Fruit fly (Drosophila melanogaster): ENCODE data around the gene CG6431.

CG6431 gene

DNA sequence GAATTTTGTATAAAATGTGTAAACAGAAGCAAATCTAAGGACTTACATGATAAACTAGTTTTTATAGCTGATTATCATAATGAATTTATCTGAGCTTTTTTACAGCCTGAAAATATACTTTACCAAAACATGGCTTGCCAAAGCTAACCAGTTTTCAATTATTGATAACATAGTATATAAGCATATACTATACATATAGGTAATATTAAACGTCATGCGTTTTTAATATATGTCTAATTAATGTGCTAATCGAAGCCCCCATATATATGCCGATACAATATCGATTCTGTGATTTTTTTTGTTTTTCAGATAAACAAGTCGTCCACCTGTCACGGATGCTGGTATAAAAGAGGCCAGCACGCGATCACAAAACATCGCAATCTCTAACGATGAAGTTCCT, 42.4 kb upstream of the CG6431 start, which contains the start of gene CG17107:
Gene CG17107, plus strand, starts transcription at position 301 of the 400 bp plus-strand sequence.
- TF ChIP-seq dmrt93B (GFP tag; optimal IDR thresholded peaks at IDR 0.05): no peak
- TF ChIP-seq dsf (GFP tag; optimal IDR thresholded peaks at IDR 0.05; ENCODE audit: borderline replicate concordance): no peak
- TF ChIP-seq dl (GFP tag; optimal IDR thresholded peaks at IDR 0.05; ENCODE audit: insufficient read depth in 1 of 2, partially characterized antibody in 2 of 2): no peak
- no peak for TF ChIP-seq brk (GFP tag; optimal IDR thresholded peaks at IDR 0.05)
- TF ChIP-seq Dif (GFP tag; optimal IDR thresholded peaks at IDR 0.05; ENCODE audit: partially characterized antibody): no peak
- no peak for TF ChIP-seq br (GFP tag; optimal IDR thresholded peaks at IDR 0.05)
- no peak for TF ChIP-seq Jra (GFP tag; optimal IDR thresholded peaks at IDR 0.05)
- TF ChIP-seq Hr83 (GFP tag; optimal IDR thresholded peaks at IDR 0.05; ENCODE audit: poor library complexity, severe bottlenecking): no peak
- no peak for TF ChIP-seq Sp1 (GFP tag; optimal IDR thresholded peaks at IDR 0.05)
- no peak for TF ChIP-seq pan (optimal IDR thresholded peaks at IDR 0.05)
- TF ChIP-seq ey (GFP tag; optimal IDR thresholded peaks at IDR 0.05): no peak
- TF ChIP-seq fru (GFP tag; optimal IDR thresholded peaks at IDR 0.05): no peak
- TF ChIP-seq OdsH (GFP tag; optimal IDR thresholded peaks at IDR 0.05): no peak
- no peak for TF ChIP-seq Myc (optimal IDR thresholded peaks at IDR 0.05)
- TF ChIP-seq N (GFP tag; optimal IDR thresholded peaks at IDR 0.05): no peak
- no peak for TF ChIP-seq CrebA (GFP tag; optimal IDR thresholded peaks at IDR 0.05; ENCODE audit: borderline replicate concordance)
- no peak for TF ChIP-seq Rel (GFP tag; optimal IDR thresholded peaks at IDR 0.05)
- no peak for TF ChIP-seq Rel (tag; optimal IDR thresholded peaks at IDR 0.05)
- no peak for TF ChIP-seq lola (GFP tag; optimal IDR thresholded peaks at IDR 0.05)
- no peak for TF ChIP-seq Mio (GFP tag; optimal IDR thresholded peaks at IDR 0.05)
- TF ChIP-seq sage (GFP tag; optimal IDR thresholded peaks at IDR 0.05): no peak

DNA sequence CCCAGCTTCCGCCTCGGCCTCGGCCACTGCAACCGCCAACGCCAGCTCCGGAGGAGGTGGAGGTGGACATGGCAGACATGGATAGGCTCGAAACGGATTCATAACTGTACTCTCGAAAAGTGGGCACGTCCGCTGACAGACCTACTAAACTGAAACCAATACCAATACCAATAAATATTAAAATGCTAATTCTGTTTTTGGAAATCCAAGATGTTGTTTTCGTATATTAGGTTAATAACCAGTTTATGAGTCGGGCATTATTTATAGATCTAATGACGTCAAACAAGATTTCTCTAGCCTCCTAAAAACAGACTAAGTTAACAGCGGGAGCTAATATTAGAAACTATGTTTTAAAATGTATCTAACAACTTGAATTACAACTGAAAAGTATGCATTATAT, 41.8 kb upstream of the CG6431 start:
- TF ChIP-seq Jra (GFP tag; optimal IDR thresholded peaks at IDR 0.05) (no peak), tai (GFP tag; optimal IDR thresholded peaks at IDR 0.05) (no peak), Vsx2 (GFP tag; optimal IDR thresholded peaks at IDR 0.05; ENCODE audit: partially characterized antibody) (no peak), Sp1 (GFP tag; optimal IDR thresholded peaks at IDR 0.05) (no peak), h (GFP tag; optimal IDR thresholded peaks at IDR 0.05) (no peak), fru (GFP tag; optimal IDR thresholded peaks at IDR 0.05) (no peak), Dif (GFP tag; optimal IDR thresholded peaks at IDR 0.05; ENCODE audit: partially characterized antibody) (no peak), CG9705 (GFP tag; optimal IDR thresholded peaks at IDR 0.05) (no peak), psq (GFP tag; optimal IDR thresholded peaks at IDR 0.05) (no peak), foxo (GFP tag; optimal IDR thresholded peaks at IDR 0.05) (no peak), sv (GFP tag; optimal IDR thresholded peaks at IDR 0.05) (no peak), jim (GFP tag; optimal IDR thresholded peaks at IDR 0.05) (no peak), dl (GFP tag; optimal IDR thresholded peaks at IDR 0.05; ENCODE audit: insufficient read depth in 1 of 2, partially characterized antibody in 2 of 2) (no peak), lola (GFP tag; optimal IDR thresholded peaks at IDR 0.05) (no peak)

DNA sequence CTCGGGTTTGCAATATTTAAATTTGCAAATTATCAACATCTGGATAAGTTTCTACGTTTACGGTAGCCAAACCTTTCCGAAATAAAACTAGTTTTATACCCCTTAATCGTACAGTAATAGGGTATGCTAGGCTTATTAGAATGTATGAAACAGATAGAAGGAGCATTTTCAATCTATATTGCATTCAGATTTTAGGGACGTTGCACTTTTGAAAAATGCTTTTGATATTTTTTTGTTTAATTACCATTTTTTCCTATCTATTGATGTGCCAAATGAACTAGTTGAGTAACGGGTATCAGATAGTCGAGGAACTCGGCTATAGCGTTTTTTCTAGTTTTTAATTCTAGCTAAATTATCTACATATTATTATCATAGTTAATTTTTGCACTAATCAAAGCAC, 41.1 kb upstream of the CG6431 start:
- no peak for TF ChIP-seq Myc (optimal IDR thresholded peaks at IDR 0.05)
- no peak for TF ChIP-seq dsf (GFP tag; optimal IDR thresholded peaks at IDR 0.05; ENCODE audit: borderline replicate concordance)
- no peak for TF ChIP-seq ey (GFP tag; optimal IDR thresholded peaks at IDR 0.05)
- TF ChIP-seq OdsH (GFP tag; optimal IDR thresholded peaks at IDR 0.05): no peak
- TF ChIP-seq Rel (GFP tag; optimal IDR thresholded peaks at IDR 0.05): no peak
- no peak for TF ChIP-seq Rel (tag; optimal IDR thresholded peaks at IDR 0.05)
- TF ChIP-seq dmrt93B (GFP tag; optimal IDR thresholded peaks at IDR 0.05): no peak
- no peak for TF ChIP-seq CrebA (GFP tag; optimal IDR thresholded peaks at IDR 0.05; ENCODE audit: borderline replicate concordance)
- TF ChIP-seq Hnf4 (GFP tag; optimal IDR thresholded peaks at IDR 0.05): no peak
- no peak for TF ChIP-seq pan (optimal IDR thresholded peaks at IDR 0.05)
- TF ChIP-seq GATAd (GFP tag; optimal IDR thresholded peaks at IDR 0.05): no peak
- TF ChIP-seq psq (GFP tag; optimal IDR thresholded peaks at IDR 0.05): no peak
- no peak for TF ChIP-seq rgr (GFP tag; optimal IDR thresholded peaks at IDR 0.05)
- no peak for TF ChIP-seq tai (GFP tag; optimal IDR thresholded peaks at IDR 0.05)
- no peak for TF ChIP-seq Sp1 (GFP tag; optimal IDR thresholded peaks at IDR 0.05)
- TF ChIP-seq Jra (GFP tag; optimal IDR thresholded peaks at IDR 0.05): no peak
- no peak for TF ChIP-seq CG9705 (GFP tag; optimal IDR thresholded peaks at IDR 0.05)
- TF ChIP-seq Mio (GFP tag; optimal IDR thresholded peaks at IDR 0.05): no peak
- no peak for TF ChIP-seq Dif (GFP tag; optimal IDR thresholded peaks at IDR 0.05; ENCODE audit: partially characterized antibody)

DNA sequence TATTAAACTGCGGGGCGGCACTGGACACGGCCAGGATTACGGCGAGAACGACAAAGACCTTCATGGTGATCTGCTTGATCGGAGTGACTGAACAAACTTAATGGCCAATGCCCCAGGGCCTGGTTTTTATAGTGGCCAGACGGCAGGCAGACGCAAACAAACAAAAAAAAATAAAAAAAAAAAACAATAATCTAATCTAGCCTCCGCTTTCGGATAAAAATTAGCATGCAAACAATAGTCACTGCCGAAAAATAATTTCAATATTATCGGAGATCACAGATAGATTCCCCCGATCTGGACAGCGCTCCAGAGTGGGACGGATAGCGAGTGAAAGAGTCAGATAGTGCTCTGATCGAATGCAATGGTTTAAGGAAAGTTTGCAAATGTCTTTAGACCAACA, 39.7 kb upstream of the CG6431 start, which contains the start of gene CG7299:
Gene CG7299, minus strand, starts transcription at position 101 of the 400 bp plus-strand sequence.
- TF ChIP-seq pan (optimal IDR thresholded peaks at IDR 0.05) (no peak), lola (GFP tag; optimal IDR thresholded peaks at IDR 0.05) (no peak), Hr83 (GFP tag; optimal IDR thresholded peaks at IDR 0.05; ENCODE audit: poor library complexity, severe bottlenecking) (no peak), Jra (GFP tag; optimal IDR thresholded peaks at IDR 0.05) (no peak), foxo (GFP tag; optimal IDR thresholded peaks at IDR 0.05) (no peak), usp (GFP tag; optimal IDR thresholded peaks at IDR 0.05) (no peak), CG32264 (GFP tag; optimal IDR thresholded peaks at IDR 0.05) (no peak), GATAd (GFP tag; optimal IDR thresholded peaks at IDR 0.05) (no peak), dsf (GFP tag; optimal IDR thresholded peaks at IDR 0.05; ENCODE audit: borderline replicate concordance) (no peak), psq (GFP tag; optimal IDR thresholded peaks at IDR 0.05) (no peak), dmrt93B (GFP tag; optimal IDR thresholded peaks at IDR 0.05) (no peak), br (GFP tag; optimal IDR thresholded peaks at IDR 0.05) (no peak), Sp1 (GFP tag; optimal IDR thresholded peaks at IDR 0.05) (no peak), sage (GFP tag; optimal IDR thresholded peaks at IDR 0.05) (no peak), Myc (optimal IDR thresholded peaks at IDR 0.05) (no peak), fru (GFP tag; optimal IDR thresholded peaks at IDR 0.05) (no peak)
